Worm (Caenorhabditis elegans): ENCODE data around the gene R10E4.3.

- TF ChIP-seq nhr-12 (tag; optimal IDR thresholded peaks at IDR 0.05), result no peak
- no peak for TF ChIP-seq lin-35 (GFP tag; optimal IDR thresholded peaks at IDR 0.05)
- TF ChIP-seq nhr-11 (tag; optimal IDR thresholded peaks at IDR 0.05), result no peak
- no peak for TF ChIP-seq swsn-7 (tag; optimal IDR thresholded peaks at IDR 0.05)
- no peak for TF ChIP-seq lin-15B (tag; optimal IDR thresholded peaks at IDR 0.05)
- TF ChIP-seq lin-13 (GFP tag; optimal IDR thresholded peaks at IDR 0.05), result no peak
- no peak for TF ChIP-seq fkh-8 (tag; optimal IDR thresholded peaks at IDR 0.05)
- TF ChIP-seq nhr-237 (tag; optimal IDR thresholded peaks at IDR 0.05), result no peak
- TF ChIP-seq snpc-4 (tag; optimal IDR thresholded peaks at IDR 0.05), result no peak
Measured at ce11 chrIII:4287379-4287778, at the start of gene R10E4.3.
